Fruit fly (Drosophila melanogaster) whole organism, embryonic: ENCODE data around the gene Schip1.

ENCODE experiments used
- Awh ChIP-seq: fragments of 200-800 bp; sonication (Bioruptor generic); IDR thresholded peaks from 2 replicates; pipeline ENCODE4, ENCODE4 v1.3.6; 2022; ENCODE audit warnings: missing biosample characterization, missing genetic modification characterization
- CG13287 ChIP-seq: fragments of 200-800 bp; sonication (Bioruptor generic); IDR thresholded peaks from 2 replicates; pipeline ENCODE4 v1.3.6; 2022; ENCODE audit warnings: missing biosample characterization, missing genetic modification characterization; ENCODE audit not compliant: partially characterized antibody
- CG34422 ChIP-seq: fragments of 200-800 bp; sonication (Bioruptor generic); IDR thresholded peaks from 3 replicates; pipeline ENCODE4 v1.3.6; 2022; ENCODE audit warnings: missing biosample characterization, missing genetic modification characterization
- NfI ChIP-seq: fragments of 200-800 bp; sonication (Bioruptor generic); optimal IDR thresholded peaks from 3 replicates; lab custom pipeline; 2018; ENCODE audit warnings: missing biosample characterization, mild to moderate bottlenecking, missing genetic modification characterization, moderate library complexity
- dmrt99B ChIP-seq: fragments of 200-800 bp; sonication (Bioruptor generic); optimal IDR thresholded peaks from 2 replicates; lab custom pipeline; 2018; ENCODE audit warnings: missing biosample characterization, mild to moderate bottlenecking, missing genetic modification characterization, moderate library complexity
- run ChIP-seq: fragments of 200-800 bp; sonication (Bioruptor generic); optimal IDR thresholded peaks from 3 replicates; lab custom pipeline; 2018; ENCODE audit warnings: missing biosample characterization, mild to moderate bottlenecking, missing genetic modification characterization
- sc ChIP-seq, 3 experiments: fragments of >200 bp in 2 of 3; fragments of 200-800 bp in 1 of 3; sonication (Bioruptor generic) in 1 of 3; optimal IDR thresholded peaks; 2 replicates in 2 of 3; 3 replicates in 1 of 3; lab custom pipeline; 2017; ENCODE audit warnings: mild to moderate bottlenecking in 1 of 3, missing biosample characterization in 1 of 3, missing genetic modification characterization in 1 of 3, missing genetic modification reagents in 1 of 3

- TF ChIP-seq CG13287 (GFP tag; lab: Robert Waterston, UW) (peak; percentile 23; the same call in 1 of the 2 replicates), Awh (GFP tag; lab: Robert Waterston, UW) (no peak), sc (optimal IDR thresholded peaks at IDR 0.05; lab: Kevin White, UChicago) (no peak), sc (GFP tag; optimal IDR thresholded peaks at IDR 0.05; lab: Kevin White, UChicago) (no peak), run (tag; lab: Kevin White, UChicago) (no peak), CG34422 (GFP tag; lab: Robert Waterston, UW) (0 out of 3 replicates have a peak, but pooled peaks have one; percentile 15), NfI (GFP tag; lab: Kevin White, UChicago) (no peak), dmrt99B (no peak)
These were observed 16.3 kb downstream of the Schip1 start, which contains the start of the genes Usp14 and CG4972 for dm6 chr2L:10314327-10315210.
